Fruit fly (Drosophila melanogaster) whole organism, pupa: ENCODE data around the gene shv.

Experiments
- CG10348 ChIP-seq: fragments of 200-800 bp; sonication (Bioruptor generic); IDR thresholded peaks from 2 replicates; pipeline ENCODE4 v1.3.6; 2022; ENCODE audit warnings: missing biosample characterization, missing genetic modification characterization
- CG12605 ChIP-seq: fragments of 200-800 bp; sonication (Bioruptor generic); IDR thresholded peaks from 2 replicates; pipeline ENCODE4 v1.3.6; 2022; ENCODE audit warnings: missing biosample characterization, missing genetic modification characterization
- CG13204 ChIP-seq: fragments of 200-800 bp; sonication (Bioruptor generic); optimal IDR thresholded peaks from 2 replicates; lab custom pipeline; 2018; ENCODE audit warnings: missing biosample characterization, mild to moderate bottlenecking, missing genetic modification characterization, moderate library complexity
- CG14655 ChIP-seq: fragments of 200-800 bp; sonication (Bioruptor generic); optimal IDR thresholded peaks from 3 replicates; lab custom pipeline; 2017; ENCODE audit warnings: mild to moderate bottlenecking, missing biosample characterization, missing genetic modification reagents, missing genetic modification characterization
- CG15710 ChIP-seq: fragments of 200-800 bp; sonication (Bioruptor generic); optimal IDR thresholded peaks from 2 replicates; lab custom pipeline; 2018; ENCODE audit warnings: missing biosample characterization, mild to moderate bottlenecking, missing genetic modification characterization, moderate library complexity
- CG17806 ChIP-seq: fragments of 200-800 bp; sonication (Bioruptor generic); optimal IDR thresholded peaks from 2 replicates; lab custom pipeline; 2018; ENCODE audit warnings: missing biosample characterization, mild to moderate bottlenecking, missing genetic modification characterization, moderate library complexity
- CG32121 ChIP-seq: fragments of 200-800 bp; sonication (Bioruptor generic); IDR thresholded peaks from 2 replicates; pipeline ENCODE4 v1.3.6; 2022; ENCODE audit warnings: missing biosample characterization, missing genetic modification characterization
- CG34367 ChIP-seq: fragments of 200-800 bp; sonication (Bioruptor generic); optimal IDR thresholded peaks from 2 replicates; lab custom pipeline; 2018; ENCODE audit warnings: missing biosample characterization, mild to moderate bottlenecking, missing genetic modification characterization
- CG4496 ChIP-seq: fragments of 200-800 bp; sonication (Bioruptor generic); IDR thresholded peaks from 3 replicates; pipeline ENCODE4 v1.3.6; 2022; ENCODE audit warnings: missing biosample characterization, missing genetic modification characterization
- CG8159 ChIP-seq: fragments of 200-800 bp; sonication (Bioruptor generic); optimal IDR thresholded peaks from 3 replicates; lab custom pipeline; 2018; ENCODE audit warnings: missing biosample characterization, mild to moderate bottlenecking, missing genetic modification characterization, moderate library complexity
- CG8301 ChIP-seq: fragments of 200-800 bp; sonication (Bioruptor generic); optimal IDR thresholded peaks from 2 replicates; lab custom pipeline; 2018; ENCODE audit warnings: missing biosample characterization, mild to moderate bottlenecking, missing genetic modification characterization
- CG9948 ChIP-seq: fragments of 200-800 bp; sonication (Bioruptor generic); optimal IDR thresholded peaks from 2 replicates; lab custom pipeline; 2018; ENCODE audit warnings: missing biosample characterization, mild to moderate bottlenecking, missing genetic modification characterization, moderate library complexity
- D1 ChIP-seq: fragments of 200-800 bp; sonication (Bioruptor generic); optimal IDR thresholded peaks from 2 replicates; lab custom pipeline; 2018; ENCODE audit warnings: missing biosample characterization, mild to moderate bottlenecking, missing genetic modification characterization, moderate library complexity
- EcR ChIP-seq: fragments of 200-800 bp; sonication (Bioruptor generic); optimal IDR thresholded peaks from 3 replicates; lab custom pipeline; 2019; ENCODE audit warnings: missing biosample characterization, missing genetic modification characterization, mild to moderate bottlenecking, moderate library complexity, missing genetic modification reagents
- Ets98B ChIP-seq: fragments of 200-800 bp; sonication (Bioruptor generic); IDR thresholded peaks from 2 replicates; pipeline ENCODE4 v1.3.6; 2022; ENCODE audit warnings: missing biosample characterization, missing genetic modification characterization
- Pif1A ChIP-seq: fragments of 200-800 bp; sonication (Bioruptor generic); optimal IDR thresholded peaks from 3 replicates; lab custom pipeline; 2016; ENCODE audit warnings: missing biosample characterization, missing genetic modification characterization
- Pif1B ChIP-seq: fragments of 200-800 bp; sonication (Bioruptor generic); optimal IDR thresholded peaks from 3 replicates; lab custom pipeline; 2016; ENCODE audit warnings: missing biosample characterization, missing genetic modification characterization
- Snoo ChIP-seq: fragments of 200-800 bp; sonication (Bioruptor generic); optimal IDR thresholded peaks from 3 replicates; lab custom pipeline; 2017; ENCODE audit warnings: missing biosample characterization, mild to moderate bottlenecking, missing genetic modification characterization, inconsistent platforms
- fd96Ca ChIP-seq: fragments of 200-800 bp; sonication (Bioruptor generic); IDR thresholded peaks from 3 replicates; pipeline ENCODE4 v1.3.6; 2022; ENCODE audit warnings: missing biosample characterization, missing genetic modification characterization
- gl ChIP-seq: fragments of 200-800 bp; sonication (Bioruptor generic); optimal IDR thresholded peaks from 2 replicates; lab custom pipeline; 2018; ENCODE audit warnings: missing biosample characterization, mild to moderate bottlenecking, missing genetic modification characterization
- rn ChIP-seq: fragments of 200-800 bp; sonication (Bioruptor generic); IDR thresholded peaks from 2 replicates; pipeline ENCODE4 v1.3.6; 2022; ENCODE audit warnings: missing biosample characterization, missing genetic modification characterization

Gene shv

dm6 chr2L:487719-488547 is 35.0 kb downstream of the shv start:
- TF ChIP-seq CG8301: peak; percentile 18
- peak; percentile 25 for TF ChIP-seq CG14655 (GFP tag; lab: Kevin White, UChicago)
- TF ChIP-seq CG9948 (tag; lab: Kevin White, UChicago): peak; percentile 40
- TF ChIP-seq CG15710 (tag; lab: Kevin White, UChicago): peak; percentile 55
- peak; percentile 53 for TF ChIP-seq CG17806
- TF ChIP-seq CG8159 (tag; lab: Kevin White, UChicago): peak; percentile 61
- TF ChIP-seq CG12605 (GFP tag; lab: Robert Waterston, UW): peak; percentile 31; the same call in 1 of the 2 replicates
- peak; percentile 41; the same call in 1 of the 2 replicates for TF ChIP-seq Ets98B
- no peak for TF ChIP-seq fd96Ca (GFP tag; lab: Robert Waterston, UW)
- peak; percentile 20 for TF ChIP-seq Pif1A
- TF ChIP-seq CG13204 (GFP tag; lab: Kevin White, UChicago): no peak
- TF ChIP-seq rn (GFP tag; lab: Robert Waterston, UW): no peak
- TF ChIP-seq Pif1B (GFP tag; lab: Kevin White, UChicago): peak; percentile 31
- no peak for TF ChIP-seq D1 (tag; lab: Kevin White, UChicago)
- TF ChIP-seq CG32121 (GFP tag; lab: Robert Waterston, UW): peak; percentile 70
- peak; percentile 71 for TF ChIP-seq CG4496
- no peak for TF ChIP-seq CG10348 (GFP tag; lab: Robert Waterston, UW)
- no peak for TF ChIP-seq EcR (GFP tag; lab: Kevin White, UChicago)
- peak; percentile 27 for TF ChIP-seq CG34367 (tag; lab: Kevin White, UChicago)
- no peak for TF ChIP-seq Snoo (tag; lab: Kevin White, UChicago)
- TF ChIP-seq gl (tag; lab: Kevin White, UChicago): no peak

dm6 chr2L:488548-489100 is 35.7 kb downstream of the shv start:
- TF ChIP-seq CG10348 (GFP tag; lab: Robert Waterston, UW) (no peak), CG34367 (tag; lab: Kevin White, UChicago) (no peak), gl (tag; lab: Kevin White, UChicago) (no peak), CG15710 (tag; lab: Kevin White, UChicago) (no peak), rn (GFP tag; lab: Robert Waterston, UW) (no peak), CG17806 (peak; percentile 0), Pif1A (no peak), CG8301 (no peak), CG8159 (tag; lab: Kevin White, UChicago) (no peak), fd96Ca (GFP tag; lab: Robert Waterston, UW) (0 out of 3 replicates have a peak, but pooled peaks have one; percentile 10), CG9948 (tag; lab: Kevin White, UChicago) (no peak), CG14655 (GFP tag; lab: Kevin White, UChicago) (no peak), CG13204 (GFP tag; lab: Kevin White, UChicago) (no peak), EcR (GFP tag; lab: Kevin White, UChicago) (peak; percentile 91), CG12605 (GFP tag; lab: Robert Waterston, UW) (no peak), CG32121 (GFP tag; lab: Robert Waterston, UW) (no peak), CG4496 (no peak), Snoo (tag; lab: Kevin White, UChicago) (peak; percentile 48), Ets98B (no peak), Pif1B (GFP tag; lab: Kevin White, UChicago) (no peak), D1 (tag; lab: Kevin White, UChicago) (no peak)

DNA sequence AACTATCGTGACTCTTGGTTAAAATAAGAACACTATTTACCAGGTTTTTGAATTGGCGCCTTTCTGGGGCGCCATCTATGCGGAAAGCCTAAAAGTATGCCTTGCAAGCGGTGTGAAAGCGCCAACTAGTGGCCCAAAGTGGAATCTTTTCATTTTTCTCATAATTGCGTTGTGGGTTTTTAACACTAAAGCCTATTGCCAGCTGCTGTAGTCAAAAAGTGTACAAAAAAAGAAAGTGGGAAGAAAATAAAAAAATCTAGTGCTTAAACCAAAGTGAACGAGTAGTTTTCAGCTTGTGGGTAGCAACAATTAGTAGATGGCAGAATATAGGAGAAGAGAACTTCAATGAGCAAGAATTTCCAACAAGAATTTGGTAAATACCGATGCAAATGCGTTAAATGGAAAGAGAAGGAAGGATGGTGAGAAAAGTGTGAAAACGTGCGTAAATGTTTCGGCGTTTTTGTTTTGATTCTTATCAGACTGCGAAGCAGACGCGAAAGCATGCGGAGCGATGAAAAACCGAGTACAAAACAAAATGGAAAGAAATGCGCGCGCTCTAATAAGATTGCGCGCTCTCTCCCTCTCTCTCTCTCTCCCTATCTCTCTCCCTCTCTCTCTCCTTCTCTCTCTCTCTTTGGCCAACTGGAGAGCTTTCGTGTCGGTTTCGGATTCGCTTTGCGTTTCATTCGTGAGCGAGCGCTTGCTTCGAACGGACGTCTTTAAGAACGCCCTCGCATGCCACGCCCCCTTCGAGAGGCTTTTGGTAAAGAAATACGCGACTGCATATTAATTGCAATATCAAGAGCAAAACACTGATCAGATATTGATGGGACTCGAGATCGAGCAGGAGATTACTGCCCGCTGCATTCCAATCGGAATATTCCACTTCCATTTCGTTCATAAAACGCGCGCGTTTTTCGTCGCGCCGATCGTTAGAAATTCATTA is 37.5 kb downstream of the shv start:
- peak; percentile 90 for TF ChIP-seq Pif1B (GFP tag; lab: Kevin White, UChicago)
- peak; percentile 0 for TF ChIP-seq CG9948 (tag; lab: Kevin White, UChicago)
- peak; percentile 63; the same call in 2 of the 3 replicates for TF ChIP-seq fd96Ca (GFP tag; lab: Robert Waterston, UW)
- TF ChIP-seq CG17806: peak; percentile 30
- peak; percentile 44 for TF ChIP-seq Snoo (tag; lab: Kevin White, UChicago)
- peak; percentile 72 for TF ChIP-seq Pif1A
- peak; percentile 55; the same call in 1 of the 2 replicates for TF ChIP-seq CG32121 (GFP tag; lab: Robert Waterston, UW)
- peak; percentile 83 for TF ChIP-seq Ets98B
- TF ChIP-seq CG10348 (GFP tag; lab: Robert Waterston, UW): no peak
- TF ChIP-seq EcR (GFP tag; lab: Kevin White, UChicago): peak; percentile 5
- TF ChIP-seq rn (GFP tag; lab: Robert Waterston, UW): peak; percentile 41; the same call in 1 of the 2 replicates
- peak; percentile 58 for TF ChIP-seq CG13204 (GFP tag; lab: Kevin White, UChicago)
- TF ChIP-seq CG34367 (tag; lab: Kevin White, UChicago): peak; percentile 55
- TF ChIP-seq D1 (tag; lab: Kevin White, UChicago): no peak
- peak; percentile 90 for TF ChIP-seq CG12605 (GFP tag; lab: Robert Waterston, UW)
- TF ChIP-seq CG14655 (GFP tag; lab: Kevin White, UChicago): peak; percentile 56
- TF ChIP-seq CG4496: peak; percentile 64
- peak; percentile 34 for TF ChIP-seq CG8301
- TF ChIP-seq gl (tag; lab: Kevin White, UChicago): peak; percentile 53
- TF ChIP-seq CG15710 (tag; lab: Kevin White, UChicago): peak; percentile 45
- peak; percentile 39 for TF ChIP-seq CG8159 (tag; lab: Kevin White, UChicago)

DNA sequence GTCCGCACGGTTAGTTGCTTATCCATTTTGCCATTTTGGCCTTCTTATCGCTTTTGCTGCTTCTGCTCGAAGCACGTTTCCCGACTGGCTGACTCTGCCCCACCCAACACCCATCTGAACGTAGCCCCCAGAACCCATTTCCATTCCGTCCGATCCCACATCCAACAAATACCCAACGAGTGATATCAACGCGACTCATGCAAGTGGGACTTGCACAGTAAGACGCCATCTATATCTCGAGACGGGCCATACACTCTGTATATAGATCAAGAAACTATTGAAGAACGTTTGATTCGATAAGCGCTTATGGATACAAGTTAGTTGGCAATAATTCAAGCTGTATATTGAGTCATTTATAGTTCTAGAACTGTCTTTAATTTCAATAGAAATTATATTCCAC is 39.3 kb downstream of the shv start:
- TF ChIP-seq CG14655 (GFP tag; lab: Kevin White, UChicago) (no peak), CG10348 (GFP tag; lab: Robert Waterston, UW) (no peak), CG15710 (tag; lab: Kevin White, UChicago) (no peak)
